Fruit fly (Drosophila melanogaster) whole organism, pupa: ENCODE data around the gene mei-217.

Experiments
- CG10348 ChIP-seq: fragments of 200-800 bp; sonication (Bioruptor generic); IDR thresholded peaks from 2 replicates; pipeline ENCODE4 v1.3.6; 2022; ENCODE audit warnings: missing biosample characterization, missing genetic modification characterization
- CG12605 ChIP-seq: fragments of 200-800 bp; sonication (Bioruptor generic); IDR thresholded peaks from 2 replicates; pipeline ENCODE4 v1.3.6; 2022; ENCODE audit warnings: missing biosample characterization, missing genetic modification characterization
- CG13204 ChIP-seq: fragments of 200-800 bp; sonication (Bioruptor generic); optimal IDR thresholded peaks from 2 replicates; lab custom pipeline; 2018; ENCODE audit warnings: missing biosample characterization, mild to moderate bottlenecking, missing genetic modification characterization, moderate library complexity
- CG14655 ChIP-seq: fragments of 200-800 bp; sonication (Bioruptor generic); optimal IDR thresholded peaks from 3 replicates; lab custom pipeline; 2017; ENCODE audit warnings: mild to moderate bottlenecking, missing biosample characterization, missing genetic modification reagents, missing genetic modification characterization
- CG15710 ChIP-seq: fragments of 200-800 bp; sonication (Bioruptor generic); optimal IDR thresholded peaks from 2 replicates; lab custom pipeline; 2018; ENCODE audit warnings: missing biosample characterization, mild to moderate bottlenecking, missing genetic modification characterization, moderate library complexity
- CG17806 ChIP-seq: fragments of 200-800 bp; sonication (Bioruptor generic); optimal IDR thresholded peaks from 2 replicates; lab custom pipeline; 2018; ENCODE audit warnings: missing biosample characterization, mild to moderate bottlenecking, missing genetic modification characterization, moderate library complexity
- CG32121 ChIP-seq: fragments of 200-800 bp; sonication (Bioruptor generic); IDR thresholded peaks from 2 replicates; pipeline ENCODE4 v1.3.6; 2022; ENCODE audit warnings: missing biosample characterization, missing genetic modification characterization
- CG34367 ChIP-seq: fragments of 200-800 bp; sonication (Bioruptor generic); optimal IDR thresholded peaks from 2 replicates; lab custom pipeline; 2018; ENCODE audit warnings: missing biosample characterization, mild to moderate bottlenecking, missing genetic modification characterization
- CG4496 ChIP-seq: fragments of 200-800 bp; sonication (Bioruptor generic); IDR thresholded peaks from 3 replicates; pipeline ENCODE4 v1.3.6; 2022; ENCODE audit warnings: missing biosample characterization, missing genetic modification characterization
- CG8159 ChIP-seq: fragments of 200-800 bp; sonication (Bioruptor generic); optimal IDR thresholded peaks from 3 replicates; lab custom pipeline; 2018; ENCODE audit warnings: missing biosample characterization, mild to moderate bottlenecking, missing genetic modification characterization, moderate library complexity
- CG8301 ChIP-seq: fragments of 200-800 bp; sonication (Bioruptor generic); optimal IDR thresholded peaks from 2 replicates; lab custom pipeline; 2018; ENCODE audit warnings: missing biosample characterization, mild to moderate bottlenecking, missing genetic modification characterization
- CG9948 ChIP-seq: fragments of 200-800 bp; sonication (Bioruptor generic); optimal IDR thresholded peaks from 2 replicates; lab custom pipeline; 2018; ENCODE audit warnings: missing biosample characterization, mild to moderate bottlenecking, missing genetic modification characterization, moderate library complexity
- D1 ChIP-seq: fragments of 200-800 bp; sonication (Bioruptor generic); optimal IDR thresholded peaks from 2 replicates; lab custom pipeline; 2018; ENCODE audit warnings: missing biosample characterization, mild to moderate bottlenecking, missing genetic modification characterization, moderate library complexity
- EcR ChIP-seq: fragments of 200-800 bp; sonication (Bioruptor generic); optimal IDR thresholded peaks from 3 replicates; lab custom pipeline; 2019; ENCODE audit warnings: missing biosample characterization, missing genetic modification characterization, mild to moderate bottlenecking, moderate library complexity, missing genetic modification reagents
- Ets98B ChIP-seq: fragments of 200-800 bp; sonication (Bioruptor generic); IDR thresholded peaks from 2 replicates; pipeline ENCODE4 v1.3.6; 2022; ENCODE audit warnings: missing biosample characterization, missing genetic modification characterization
- Pif1A ChIP-seq: fragments of 200-800 bp; sonication (Bioruptor generic); optimal IDR thresholded peaks from 3 replicates; lab custom pipeline; 2016; ENCODE audit warnings: missing biosample characterization, missing genetic modification characterization
- Pif1B ChIP-seq: fragments of 200-800 bp; sonication (Bioruptor generic); optimal IDR thresholded peaks from 3 replicates; lab custom pipeline; 2016; ENCODE audit warnings: missing biosample characterization, missing genetic modification characterization
- Snoo ChIP-seq: fragments of 200-800 bp; sonication (Bioruptor generic); optimal IDR thresholded peaks from 3 replicates; lab custom pipeline; 2017; ENCODE audit warnings: missing biosample characterization, mild to moderate bottlenecking, missing genetic modification characterization, inconsistent platforms
- fd96Ca ChIP-seq: fragments of 200-800 bp; sonication (Bioruptor generic); IDR thresholded peaks from 3 replicates; pipeline ENCODE4 v1.3.6; 2022; ENCODE audit warnings: missing biosample characterization, missing genetic modification characterization
- gl ChIP-seq: fragments of 200-800 bp; sonication (Bioruptor generic); optimal IDR thresholded peaks from 2 replicates; lab custom pipeline; 2018; ENCODE audit warnings: missing biosample characterization, mild to moderate bottlenecking, missing genetic modification characterization
- rn ChIP-seq: fragments of 200-800 bp; sonication (Bioruptor generic); IDR thresholded peaks from 2 replicates; pipeline ENCODE4 v1.3.6; 2022; ENCODE audit warnings: missing biosample characterization, missing genetic modification characterization

The mei-217 gene

dm6 chrX:17175558-17176189, 32.9 kb upstream of the mei-217 start:
- TF ChIP-seq CG4496 (GFP tag; lab: Robert Waterston, UW), result peak; percentile 10; the same call in 1 of the 3 replicates
- TF ChIP-seq CG17806 (tag; lab: Kevin White, UChicago), result no peak
- no peak for TF ChIP-seq Ets98B
- no peak for TF ChIP-seq CG10348
- no peak for TF ChIP-seq Pif1B
- peak; percentile 20 for TF ChIP-seq D1 (tag; lab: Kevin White, UChicago)
- no peak for TF ChIP-seq Snoo
- TF ChIP-seq EcR (GFP tag; lab: Kevin White, UChicago), result peak; percentile 45
- TF ChIP-seq, all 21 proteins: peak for 3

- peak; percentile 35; the same call in 1 of the 3 replicates for TF ChIP-seq fd96Ca (GFP tag; lab: Robert Waterston, UW)
- TF ChIP-seq CG15710 (tag; lab: Kevin White, UChicago), result no peak
- no peak for TF ChIP-seq CG9948
- peak; percentile 37 for TF ChIP-seq CG14655 (GFP tag; lab: Kevin White, UChicago)
- no peak for TF ChIP-seq D1 (tag; lab: Kevin White, UChicago)
- TF ChIP-seq CG32121 (GFP tag; lab: Robert Waterston, UW), result peak; percentile 59
- TF ChIP-seq Pif1B, result no peak
- no peak for TF ChIP-seq Pif1A (GFP tag; lab: Kevin White, UChicago)
- TF ChIP-seq CG10348, result no peak
- no peak for TF ChIP-seq rn (GFP tag; lab: Robert Waterston, UW)
- no peak for TF ChIP-seq EcR (GFP tag; lab: Kevin White, UChicago)
- TF ChIP-seq Ets98B, result peak; percentile 32; the same call in 1 of the 2 replicates
- peak; percentile 16 for TF ChIP-seq CG8301 (tag; lab: Kevin White, UChicago)
- no peak for TF ChIP-seq CG34367 (tag; lab: Kevin White, UChicago)
- TF ChIP-seq, all 21 proteins: peak for 5
Measured at dm6 chrX:17174115-17174514, 31.3 kb upstream of the mei-217 start.

dm6 chrX:17172777-17173315, 30.1 kb upstream of the mei-217 start:
- TF ChIP-seq Pif1A (GFP tag; lab: Kevin White, UChicago) (no peak), CG12605 (GFP tag; lab: Robert Waterston, UW) (no peak), CG9948 (no peak), Ets98B (no peak), CG4496 (GFP tag; lab: Robert Waterston, UW) (no peak)
- TF ChIP-seq, all 21 proteins: peak for 0

- TF ChIP-seq CG4496 (GFP tag; lab: Robert Waterston, UW) (no peak), Pif1A (GFP tag; lab: Kevin White, UChicago) (peak; percentile 17), Snoo (peak; percentile 22), CG17806 (tag; lab: Kevin White, UChicago) (peak; percentile 9), CG8159 (peak; percentile 26), CG15710 (tag; lab: Kevin White, UChicago) (peak; percentile 11)
Measured at dm6 chrX:17172123-17172522, 29.3 kb upstream of the mei-217 start.

dm6 chrX:17170484-17170944, 27.7 kb upstream of the mei-217 start:
- TF ChIP-seq Ets98B, result peak; percentile 79
- peak; percentile 46 for TF ChIP-seq CG34367 (tag; lab: Kevin White, UChicago)
- peak; percentile 36; the same call in 1 of the 3 replicates for TF ChIP-seq CG4496 (GFP tag; lab: Robert Waterston, UW)
- TF ChIP-seq CG15710 (tag; lab: Kevin White, UChicago), result peak; percentile 69
- peak; percentile 82 for TF ChIP-seq CG14655 (GFP tag; lab: Kevin White, UChicago)
- peak; percentile 79 for TF ChIP-seq CG32121 (GFP tag; lab: Robert Waterston, UW)
- TF ChIP-seq CG8301 (tag; lab: Kevin White, UChicago), result peak; percentile 54
- TF ChIP-seq CG8159, result peak; percentile 77
- TF ChIP-seq D1 (tag; lab: Kevin White, UChicago), result no peak
- no peak for TF ChIP-seq CG10348
- TF ChIP-seq Pif1A (GFP tag; lab: Kevin White, UChicago), result peak; percentile 35
- TF ChIP-seq CG13204, result peak; percentile 35
- TF ChIP-seq Pif1B, result peak; percentile 56
- peak; percentile 70 for TF ChIP-seq CG9948
- TF ChIP-seq CG12605 (GFP tag; lab: Robert Waterston, UW), result peak; percentile 53; the same call in 1 of the 2 replicates
- peak; percentile 47 for TF ChIP-seq Snoo
- TF ChIP-seq rn (GFP tag; lab: Robert Waterston, UW), result no peak
- no peak for TF ChIP-seq gl (tag; lab: Kevin White, UChicago)
- TF ChIP-seq fd96Ca (GFP tag; lab: Robert Waterston, UW), result peak; percentile 69; the same call in 2 of the 3 replicates
- TF ChIP-seq EcR (GFP tag; lab: Kevin White, UChicago), result peak; percentile 93
- peak; percentile 67 for TF ChIP-seq CG17806 (tag; lab: Kevin White, UChicago)

dm6 chrX:17167304-17167703, 24.5 kb upstream of the mei-217 start:
- no peak for TF ChIP-seq gl (tag; lab: Kevin White, UChicago)
- TF ChIP-seq CG8159, result no peak
- TF ChIP-seq CG9948, result no peak
- TF ChIP-seq fd96Ca (GFP tag; lab: Robert Waterston, UW), result no peak
- no peak for TF ChIP-seq CG34367 (tag; lab: Kevin White, UChicago)
- no peak for TF ChIP-seq Ets98B
- no peak for TF ChIP-seq CG12605 (GFP tag; lab: Robert Waterston, UW)
- TF ChIP-seq CG13204, result no peak
- TF ChIP-seq CG10348, result no peak
- no peak for TF ChIP-seq CG14655 (GFP tag; lab: Kevin White, UChicago)
- no peak for TF ChIP-seq Pif1B
- no peak for TF ChIP-seq Snoo
